Fruit fly (Drosophila melanogaster) whole organism, embryonic: ENCODE data around the gene CG7728.

Source experiments
- Atf6 ChIP-seq: fragments of 200-800 bp; sonication (Bioruptor generic); IDR thresholded peaks from 2 replicates; pipeline ENCODE4 v1.3.6; 2022; ENCODE audit warnings: missing biosample characterization, missing genetic modification characterization
- Bgb ChIP-seq: fragments of 200-800 bp; sonication (Bioruptor generic); IDR thresholded peaks from 2 replicates; pipeline ENCODE4 v1.3.6; 2022; ENCODE audit warnings: missing biosample characterization, missing genetic modification characterization; ENCODE audit not compliant: partially characterized antibody
- Bteb2 ChIP-seq: fragments of 200-800 bp; sonication (Bioruptor generic); optimal IDR thresholded peaks from 2 replicates; lab custom pipeline; 2016; ENCODE audit warnings: missing biosample characterization, missing genetic modification characterization
- C15 ChIP-seq: fragments of 200-800 bp; sonication (Bioruptor generic); IDR thresholded peaks from 3 replicates; pipeline ENCODE4 v1.3.6; 2022; ENCODE audit warnings: missing biosample characterization, missing genetic modification characterization
- CG11560 ChIP-seq: fragments of 200-800 bp; sonication (Bioruptor generic); IDR thresholded peaks from 3 replicates; pipeline ENCODE4 v1.3.6; 2022; ENCODE audit warnings: missing biosample characterization, missing genetic modification characterization
- CG11696 ChIP-seq: fragments of 200-800 bp; sonication (Bioruptor generic); IDR thresholded peaks from 2 replicates; pipeline ENCODE4 v1.3.6; 2022; ENCODE audit warnings: missing biosample characterization, missing genetic modification characterization
- CG12659 ChIP-seq: fragments of 200-800 bp; sonication (Bioruptor generic); optimal IDR thresholded peaks from 3 replicates; lab custom pipeline; 2017; ENCODE audit warnings: mild to moderate bottlenecking, missing biosample characterization, missing genetic modification reagents, missing genetic modification characterization
- CG12744 ChIP-seq: fragments of 200-800 bp; sonication (Bioruptor generic); optimal IDR thresholded peaks from 2 replicates; lab custom pipeline; 2016; ENCODE audit warnings: missing biosample characterization, missing genetic modification characterization
- CG12942 ChIP-seq: fragments of 200-800 bp; sonication (Bioruptor generic); optimal IDR thresholded peaks from 3 replicates; lab custom pipeline; 2016; ENCODE audit warnings: missing biosample characterization, missing genetic modification characterization
- CG14014 ChIP-seq: fragments of 200-800 bp; sonication (Bioruptor generic); IDR thresholded peaks from 2 replicates; pipeline ENCODE4 v1.3.6; 2022; ENCODE audit warnings: missing biosample characterization, missing genetic modification characterization
- CG14441 ChIP-seq: fragments of 200-800 bp; sonication (Bioruptor generic); IDR thresholded peaks from 2 replicates; pipeline ENCODE4 v1.3.6; 2022; ENCODE audit warnings: missing biosample characterization, missing genetic modification characterization
- CG15514 ChIP-seq: fragments of 200-800 bp; sonication (Bioruptor generic); optimal IDR thresholded peaks from 3 replicates; lab custom pipeline; 2017; ENCODE audit warnings: missing biosample characterization, missing genetic modification characterization, mild to moderate bottlenecking, moderate library complexity, missing genetic modification reagents
- CG16815 ChIP-seq: fragments of 200-800 bp; sonication (Bioruptor generic); optimal IDR thresholded peaks from 3 replicates; lab custom pipeline; 2017; ENCODE audit warnings: missing biosample characterization, mild to moderate bottlenecking, missing genetic modification characterization
- CG17612 ChIP-seq: fragments of 200-800 bp; sonication (Bioruptor generic); IDR thresholded peaks from 2 replicates; pipeline ENCODE4 v1.3.6; 2022; ENCODE audit warnings: missing biosample characterization, missing genetic modification characterization
- CG17802 ChIP-seq: fragments of 200-800 bp; sonication (Bioruptor generic); optimal IDR thresholded peaks from 2 replicates; lab custom pipeline; 2018; ENCODE audit warnings: missing biosample characterization, mild to moderate bottlenecking, missing genetic modification characterization, moderate library complexity
- CG17829 ChIP-seq: fragments of 200-800 bp; optimal IDR thresholded peaks from 2 replicates; lab custom pipeline; 2019; ENCODE audit warnings: missing biosample characterization, mild to moderate bottlenecking, missing genetic modification characterization, moderate library complexity
- CG17912 ChIP-seq: fragments of 200-800 bp; sonication (Bioruptor generic); optimal IDR thresholded peaks from 2 replicates; lab custom pipeline; 2018; ENCODE audit warnings: missing biosample characterization, mild to moderate bottlenecking, missing genetic modification characterization
- CG18262 ChIP-seq: fragments of 200-800 bp; optimal IDR thresholded peaks from 3 replicates; lab custom pipeline; 2019; ENCODE audit warnings: missing biosample characterization, mild to moderate bottlenecking, missing genetic modification characterization, moderate library complexity
- CG2678 ChIP-seq: fragments of 200-800 bp; sonication (Bioruptor generic); optimal IDR thresholded peaks from 3 replicates; lab custom pipeline; 2019; ENCODE audit warnings: missing biosample characterization, mild to moderate bottlenecking, missing genetic modification characterization, moderate library complexity
- CG31224 ChIP-seq: fragments of 200-800 bp; sonication (Bioruptor generic); IDR thresholded peaks from 2 replicates; pipeline ENCODE4 v1.3.6; 2022; ENCODE audit warnings: missing biosample characterization, missing genetic modification characterization
- CG5953 ChIP-seq: fragments of 200-800 bp; sonication (Bioruptor generic); IDR thresholded peaks from 2 replicates; pipeline ENCODE4 v1.3.6; 2022; ENCODE audit warnings: missing biosample characterization, missing genetic modification characterization
- CG8388 ChIP-seq: fragments of 200-800 bp; sonication (Bioruptor generic); optimal IDR thresholded peaks from 2 replicates; lab custom pipeline; 2019; ENCODE audit warnings: missing biosample characterization, mild to moderate bottlenecking, missing genetic modification characterization, moderate library complexity
- CG9932 ChIP-seq: fragments of 200-800 bp; sonication (Bioruptor generic); IDR thresholded peaks from 2 replicates; pipeline ENCODE4 v1.3.6; 2022; ENCODE audit warnings: missing biosample characterization, missing genetic modification characterization
- D19B ChIP-seq: fragments of 200-800 bp; sonication (Bioruptor generic); optimal IDR thresholded peaks from 2 replicates; lab custom pipeline; 2017; ENCODE audit warnings: missing biosample characterization, mild to moderate bottlenecking, missing genetic modification characterization
- Dek ChIP-seq: fragments of 200-800 bp; sonication (Bioruptor generic); optimal IDR thresholded peaks from 3 replicates; lab custom pipeline; 2019; ENCODE audit warnings: missing biosample characterization, mild to moderate bottlenecking, missing genetic modification characterization, moderate library complexity
- Drgx ChIP-seq: fragments of 200-800 bp; sonication (Bioruptor generic); IDR thresholded peaks from 2 replicates; pipeline ENCODE4 v1.3.6; 2022; ENCODE audit warnings: missing biosample characterization, missing genetic modification characterization
- Elba2 ChIP-seq: fragments of 200-800 bp; sonication (Bioruptor generic); optimal IDR thresholded peaks from 3 replicates; lab custom pipeline; 2016; ENCODE audit warnings: missing biosample characterization, missing genetic modification characterization
- Ets65A ChIP-seq: fragments of 200-800 bp; sonication (Bioruptor generic); peaks from one replicate; lab custom pipeline; 2016; ENCODE audit warnings: missing biosample characterization, missing genetic modification characterization
- HLH3B ChIP-seq: fragments of 200-800 bp; sonication (Bioruptor generic); IDR thresholded peaks from 2 replicates; pipeline ENCODE4 v1.3.6; 2022; ENCODE audit warnings: missing biosample characterization, missing genetic modification characterization
- MBD-R2 ChIP-seq: fragments of 200-800 bp; sonication (Bioruptor generic); IDR thresholded peaks from 2 replicates; pipeline ENCODE4 v1.3.6; 2022; ENCODE audit warnings: missing biosample characterization, missing genetic modification characterization
- Max ChIP-seq: fragments of 200-800 bp; sonication (Bioruptor generic); optimal IDR thresholded peaks from 2 replicates; lab custom pipeline; 2016; ENCODE audit warnings: missing biosample characterization, mild to moderate bottlenecking, missing genetic modification characterization
- Six4 ChIP-seq: fragments of 200-800 bp; sonication (Bioruptor generic); optimal IDR thresholded peaks from 2 replicates; lab custom pipeline; 2016; ENCODE audit warnings: missing biosample characterization, missing genetic modification characterization
- Sry-β ChIP-seq: fragments of 200-800 bp; sonication (Bioruptor generic); optimal IDR thresholded peaks from 2 replicates; lab custom pipeline; 2018; ENCODE audit warnings: missing biosample characterization, mild to moderate bottlenecking, missing genetic modification characterization, moderate library complexity
- Trl ChIP-seq, 3 experiments: fragments of >200 bp in 2 of 3; fragments of 200-800 bp in 1 of 3; sonication (Bioruptor generic) in 1 of 3; optimal IDR thresholded peaks; 2 replicates in 1 of 3; 3 replicates in 2 of 3; lab custom pipeline; 2016 to 2017; ENCODE audit warnings: missing biosample characterization in 1 of 3, missing genetic modification characterization in 1 of 3
- ara ChIP-seq: fragments of 200-800 bp; sonication (Bioruptor generic); IDR thresholded peaks from 2 replicates; pipeline ENCODE4 v1.3.6; 2022; ENCODE audit warnings: missing biosample characterization, missing genetic modification characterization
- ato ChIP-seq: fragments of 200-800 bp; sonication (Bioruptor generic); IDR thresholded peaks from 2 replicates; pipeline ENCODE4 v1.3.6; 2022; ENCODE audit warnings: missing biosample characterization, missing genetic modification characterization; ENCODE audit not compliant: partially characterized antibody
- corto ChIP-seq: fragments of 200-800 bp; sonication (Bioruptor generic); optimal IDR thresholded peaks from 2 replicates; lab custom pipeline; 2016; ENCODE audit warnings: missing biosample characterization, mild to moderate bottlenecking, missing genetic modification characterization, moderate library complexity
- dmrt11E ChIP-seq: fragments of 200-800 bp; sonication (Bioruptor generic); optimal IDR thresholded peaks from 3 replicates; lab custom pipeline; 2018; ENCODE audit warnings: missing biosample characterization, mild to moderate bottlenecking, missing genetic modification characterization, moderate library complexity
- dmrt99B ChIP-seq: fragments of 200-800 bp; sonication (Bioruptor generic); optimal IDR thresholded peaks from 2 replicates; lab custom pipeline; 2018; ENCODE audit warnings: missing biosample characterization, mild to moderate bottlenecking, missing genetic modification characterization, moderate library complexity
- grau ChIP-seq: fragments of 200-800 bp; optimal IDR thresholded peaks from 3 replicates; lab custom pipeline; 2019; ENCODE audit warnings: missing biosample characterization, mild to moderate bottlenecking, missing genetic modification characterization, moderate library complexity
- gsb ChIP-seq: fragments of 200-800 bp; sonication (Bioruptor generic); IDR thresholded peaks from 2 replicates; pipeline ENCODE4 v1.3.6; 2022; ENCODE audit warnings: missing biosample characterization, missing genetic modification characterization
- jing ChIP-seq: fragments of 200-800 bp; sonication (Bioruptor generic); optimal IDR thresholded peaks from 2 replicates; lab custom pipeline; 2018; ENCODE audit warnings: missing biosample characterization, mild to moderate bottlenecking, missing genetic modification characterization
- ken ChIP-seq: fragments of 200-800 bp; sonication (Bioruptor generic); IDR thresholded peaks from 3 replicates; pipeline ENCODE4 v1.3.6; 2022; ENCODE audit warnings: missing biosample characterization, missing genetic modification characterization
- knrl ChIP-seq: fragments of 200-800 bp; sonication (Bioruptor generic); IDR thresholded peaks from 3 replicates; pipeline ENCODE4 v1.3.6; 2022; ENCODE audit warnings: missing biosample characterization, missing genetic modification characterization; ENCODE audit not compliant: partially characterized antibody
- nau ChIP-seq: fragments of 200-800 bp; sonication (Bioruptor generic); optimal IDR thresholded peaks from 3 replicates; lab custom pipeline; 2017; ENCODE audit warnings: missing biosample characterization, mild to moderate bottlenecking, missing genetic modification characterization, missing genetic modification reagents
- sisA ChIP-seq: fragments of 200-800 bp; sonication (Bioruptor generic); IDR thresholded peaks from 2 replicates; pipeline ENCODE4 v1.3.6; 2022; ENCODE audit warnings: missing biosample characterization, missing genetic modification characterization
- sr ChIP-seq: fragments of 200-800 bp; sonication (Bioruptor generic); IDR thresholded peaks from 3 replicates; pipeline ENCODE4 v1.3.6; 2022; ENCODE audit warnings: missing biosample characterization, missing genetic modification characterization
- zfh1 ChIP-seq: fragments of 200-800 bp; sonication (Bioruptor generic); IDR thresholded peaks from 3 replicates; pipeline ENCODE4 v1.3.6; 2022; ENCODE audit warnings: missing biosample characterization, missing genetic modification characterization

The CG7728 gene

DNA sequence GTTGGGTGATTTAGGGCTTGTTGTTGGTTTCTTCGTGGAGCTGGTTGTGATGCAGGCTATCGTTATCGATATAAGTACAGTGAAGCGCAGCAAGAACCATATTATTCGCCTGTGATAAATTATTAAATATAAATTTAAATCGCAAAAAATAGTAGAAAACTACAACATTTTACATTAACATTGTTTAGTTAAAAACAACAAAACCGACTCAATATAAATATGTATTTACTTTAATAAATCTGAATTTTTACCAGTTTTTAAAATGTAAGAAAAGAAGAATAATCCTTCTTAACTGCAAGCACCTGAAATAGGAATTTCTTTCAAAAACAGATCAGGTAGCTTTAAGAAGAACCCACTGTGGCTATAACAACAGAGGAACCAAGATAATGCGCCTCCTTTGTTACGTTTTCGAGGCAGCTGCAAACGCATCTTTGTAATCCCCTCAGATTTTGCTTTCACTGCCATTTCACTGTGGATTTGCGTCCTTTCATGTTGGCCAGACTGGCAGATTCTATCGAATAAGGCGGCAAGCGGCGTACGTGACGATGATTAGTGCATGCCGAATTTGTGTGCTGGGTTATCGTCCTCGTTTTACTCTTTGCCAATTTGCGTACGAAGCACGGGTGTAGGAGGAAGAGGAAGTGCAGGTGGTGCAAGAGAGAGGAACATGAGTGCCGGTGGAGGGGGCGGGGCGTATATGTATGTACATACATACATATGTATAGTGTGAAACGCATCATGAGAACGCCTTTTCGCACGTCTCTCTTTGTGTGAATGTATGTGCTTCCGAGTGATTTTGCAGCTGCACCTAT lies 5.6 kb upstream of the CG7728 start (continued):
- TF ChIP-seq HLH3B (GFP tag; lab: Robert Waterston, UW) = no peak
- TF ChIP-seq ara (GFP tag; lab: Robert Waterston, UW) = 0 out of 2 replicates have a peak, but pooled peaks have one; percentile 13
- no peak for TF ChIP-seq Max (GFP tag; lab: Kevin White, UChicago)
- TF ChIP-seq CG17829 = no peak
- no peak for TF ChIP-seq CG16815 (GFP tag; lab: Kevin White, UChicago)
- TF ChIP-seq Atf6 (GFP tag; lab: Robert Waterston, UW) = no peak
- 0 out of 2 replicates have a peak, but pooled peaks have one; percentile 25 for TF ChIP-seq Bgb (GFP tag; lab: Robert Waterston, UW)
- no peak for TF ChIP-seq CG2678 (tag; lab: Kevin White, UChicago)
- TF ChIP-seq dmrt11E (tag; lab: Kevin White, UChicago) = no peak
- TF ChIP-seq CG17612 (GFP tag; lab: Robert Waterston, UW) = no peak
- no peak for TF ChIP-seq MBD-R2 (GFP tag; lab: Robert Waterston, UW)
- TF ChIP-seq CG14441 (GFP tag; lab: Robert Waterston, UW) = no peak
- TF ChIP-seq dmrt99B (tag; lab: Kevin White, UChicago) = peak; percentile 32
- no peak for TF ChIP-seq Sry-β (GFP tag; lab: Kevin White, UChicago)
- TF ChIP-seq Bteb2 (GFP tag; lab: Kevin White, UChicago) = no peak
- 0 out of 3 replicates have a peak, but pooled peaks have one; percentile 26 for TF ChIP-seq sr (GFP tag; lab: Robert Waterston, UW)
- no peak for TF ChIP-seq D19B (GFP tag; lab: Kevin White, UChicago)
- TF ChIP-seq C15 (GFP tag; lab: Robert Waterston, UW) = no peak
- peak; percentile 39 for TF ChIP-seq CG8388 (GFP tag; lab: Kevin White, UChicago)
- 0 out of 2 replicates have a peak, but pooled peaks have one; percentile 25 for TF ChIP-seq ato (GFP tag; lab: Robert Waterston, UW)
- TF ChIP-seq CG17912 = no peak
- TF ChIP-seq ken (GFP tag; lab: Robert Waterston, UW) = no peak
- TF ChIP-seq Ets65A = peak; percentile 57
- no peak for TF ChIP-seq CG12659 (GFP tag; lab: Kevin White, UChicago)
- TF ChIP-seq gsb = 0 out of 2 replicates have a peak, but pooled peaks have one; percentile 0
- peak; percentile 6 to 10 for TF ChIP-seq Trl (optimal IDR thresholded peaks at IDR 0.05; lab: Kevin White, UChicago)
- no peak for TF ChIP-seq Trl (GFP tag; optimal IDR thresholded peaks at IDR 0.05; lab: Kevin White, UChicago)
- 0 out of 2 replicates have a peak, but pooled peaks have one; percentile 1 for TF ChIP-seq CG5953 (GFP tag; lab: Robert Waterston, UW)
- TF ChIP-seq CG12942 (GFP tag; lab: Kevin White, UChicago) = no peak
- TF ChIP-seq CG11560 = no peak
- TF ChIP-seq CG12744 (GFP tag; lab: Kevin White, UChicago) = no peak
- TF ChIP-seq CG11696 (GFP tag; lab: Robert Waterston, UW) = no peak
- TF ChIP-seq sisA (GFP tag; lab: Robert Waterston, UW) = peak; percentile 8; the same call in 1 of the 2 replicates
- TF ChIP-seq jing (GFP tag; lab: Kevin White, UChicago) = no peak
- no peak for TF ChIP-seq CG17802 (tag; lab: Kevin White, UChicago)
- TF ChIP-seq nau (GFP tag; lab: Kevin White, UChicago) = no peak
- TF ChIP-seq CG14014 (GFP tag; lab: Robert Waterston, UW) = no peak
- peak; percentile 3 for TF ChIP-seq Six4 (GFP tag; lab: Kevin White, UChicago)
- TF ChIP-seq CG18262 (tag; lab: Kevin White, UChicago) = no peak
- TF ChIP-seq Drgx (GFP tag; lab: Robert Waterston, UW) = peak; percentile 36; the same call in 1 of the 2 replicates
- peak; percentile 20; the same call in 1 of the 2 replicates for TF ChIP-seq CG9932 (GFP tag; lab: Robert Waterston, UW)
- peak; percentile 82 for TF ChIP-seq grau (tag; lab: Kevin White, UChicago)
- no peak for TF ChIP-seq knrl
- 0 out of 3 replicates have a peak, but pooled peaks have one; percentile 36 for TF ChIP-seq zfh1 (GFP tag; lab: Robert Waterston, UW)
- peak; percentile 5 for TF ChIP-seq corto (GFP tag; lab: Kevin White, UChicago)
- no peak for TF ChIP-seq Dek (tag; lab: Kevin White, UChicago)
- TF ChIP-seq Elba2 = peak; percentile 46
- TF ChIP-seq CG15514 (GFP tag; lab: Kevin White, UChicago) = no peak
- no peak for TF ChIP-seq CG31224 (GFP tag; lab: Robert Waterston, UW)
